Worm (Caenorhabditis elegans): Measurements from ENCODE around the gene clec-160.

The clec-160 gene

DNA sequence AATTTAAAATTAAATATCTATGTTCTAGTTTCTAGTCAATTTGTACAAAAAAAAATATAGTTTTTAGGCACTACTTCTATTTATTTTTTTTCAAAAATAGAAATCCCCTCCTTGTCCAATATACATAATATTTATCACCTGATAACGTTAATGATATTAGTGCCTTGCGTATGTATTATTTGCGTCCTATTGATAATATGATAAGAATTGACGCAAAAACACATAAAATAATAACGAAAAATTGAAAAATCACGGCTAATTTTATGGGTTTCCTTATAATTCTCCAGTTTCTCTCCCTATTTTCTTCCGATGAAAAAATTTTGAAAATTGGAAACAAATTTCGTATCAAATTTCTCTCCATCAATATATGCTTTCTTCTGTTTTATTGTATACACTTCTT, 24.0 kb upstream of the clec-160 start:
- TF ChIP-seq lsy-12 (tag; optimal IDR thresholded peaks at IDR 0.05) (no peak), ceh-28 (tag; optimal IDR thresholded peaks at IDR 0.05) (no peak), fos-1 (tag; optimal IDR thresholded peaks at IDR 0.05) (no peak), daf-12 (tag; optimal IDR thresholded peaks at IDR 0.05) (no peak), pqm-1 (tag; optimal IDR thresholded peaks at IDR 0.05) (peak; percentile 14), elt-1 (tag; optimal IDR thresholded peaks at IDR 0.05) (no peak), elt-3 (tag; optimal IDR thresholded peaks at IDR 0.05) (no peak), hmg-11 (tag; optimal IDR thresholded peaks at IDR 0.05) (no peak), nhr-237 (tag; optimal IDR thresholded peaks at IDR 0.05) (no peak), zag-1 (tag; optimal IDR thresholded peaks at IDR 0.05) (no peak), ZK546.5 (tag; optimal IDR thresholded peaks at IDR 0.05) (no peak), mdl-1 (tag; optimal IDR thresholded peaks at IDR 0.05) (no peak), nhr-11 (tag; optimal IDR thresholded peaks at IDR 0.05) (no peak), elt-2 (tag; optimal IDR thresholded peaks at IDR 0.05) (peak; percentile 76), ceh-16 (tag; optimal IDR thresholded peaks at IDR 0.05) (no peak), nhr-23 (tag; optimal IDR thresholded peaks at IDR 0.05) (no peak), pha-4 (tag; optimal IDR thresholded peaks at IDR 0.05) (peak; percentile 43), ama-1 (optimal IDR thresholded peaks at IDR 0.05) (no peak), fkh-10 (GFP tag; optimal IDR thresholded peaks at IDR 0.05) (no peak), nhr-67 (tag; optimal IDR thresholded peaks at IDR 0.05) (no peak), snpc-4 (tag; optimal IDR thresholded peaks at IDR 0.05) (no peak), nhr-28 (tag; optimal IDR thresholded peaks at IDR 0.05) (no peak), lin-15B (tag; optimal IDR thresholded peaks at IDR 0.05) (no peak), nhr-43 (tag; optimal IDR thresholded peaks at IDR 0.05; ENCODE audit: poor library complexity, severe bottlenecking) (no peak), nhr-77 (tag; optimal IDR thresholded peaks at IDR 0.05) (no peak), mml-1 (tag; optimal IDR thresholded peaks at IDR 0.05) (no peak)

DNA sequence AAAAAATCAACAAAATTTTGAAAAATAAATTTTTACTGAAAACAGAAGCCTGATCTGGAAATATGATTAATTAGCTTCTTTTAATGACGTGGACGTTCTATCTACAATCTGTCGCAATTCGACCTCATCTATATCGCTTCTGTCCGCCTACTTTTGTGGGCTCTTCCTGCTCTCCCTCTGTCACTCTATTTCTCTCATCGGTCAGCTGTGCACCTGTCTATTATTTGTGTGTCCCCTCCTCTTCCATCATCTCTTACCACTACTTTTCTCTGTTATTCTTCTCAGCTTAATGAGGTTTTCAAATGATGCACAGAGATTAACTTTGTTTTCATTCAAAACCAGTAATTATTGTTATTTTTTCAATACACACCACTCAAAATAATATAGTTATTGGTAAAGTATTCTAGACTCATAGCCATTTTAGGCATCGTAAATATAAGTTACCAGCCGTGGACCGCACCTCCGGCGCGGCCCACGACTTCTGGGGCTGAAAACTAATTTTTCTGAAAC, 23.4 kb upstream of the clec-160 start:
- TF ChIP-seq lsy-12 (tag; optimal IDR thresholded peaks at IDR 0.05) (no peak), pha-4 (tag; optimal IDR thresholded peaks at IDR 0.05) (no peak), lin-15B (tag; optimal IDR thresholded peaks at IDR 0.05) (no peak), ama-1 (optimal IDR thresholded peaks at IDR 0.05) (no peak), daf-12 (tag; optimal IDR thresholded peaks at IDR 0.05) (no peak), mml-1 (tag; optimal IDR thresholded peaks at IDR 0.05) (no peak), ztf-4 (tag; optimal IDR thresholded peaks at IDR 0.05) (no peak), egl-5 (tag; optimal IDR thresholded peaks at IDR 0.05) (no peak), nhr-12 (tag; optimal IDR thresholded peaks at IDR 0.05) (no peak), nhr-67 (tag; optimal IDR thresholded peaks at IDR 0.05) (no peak)

DNA sequence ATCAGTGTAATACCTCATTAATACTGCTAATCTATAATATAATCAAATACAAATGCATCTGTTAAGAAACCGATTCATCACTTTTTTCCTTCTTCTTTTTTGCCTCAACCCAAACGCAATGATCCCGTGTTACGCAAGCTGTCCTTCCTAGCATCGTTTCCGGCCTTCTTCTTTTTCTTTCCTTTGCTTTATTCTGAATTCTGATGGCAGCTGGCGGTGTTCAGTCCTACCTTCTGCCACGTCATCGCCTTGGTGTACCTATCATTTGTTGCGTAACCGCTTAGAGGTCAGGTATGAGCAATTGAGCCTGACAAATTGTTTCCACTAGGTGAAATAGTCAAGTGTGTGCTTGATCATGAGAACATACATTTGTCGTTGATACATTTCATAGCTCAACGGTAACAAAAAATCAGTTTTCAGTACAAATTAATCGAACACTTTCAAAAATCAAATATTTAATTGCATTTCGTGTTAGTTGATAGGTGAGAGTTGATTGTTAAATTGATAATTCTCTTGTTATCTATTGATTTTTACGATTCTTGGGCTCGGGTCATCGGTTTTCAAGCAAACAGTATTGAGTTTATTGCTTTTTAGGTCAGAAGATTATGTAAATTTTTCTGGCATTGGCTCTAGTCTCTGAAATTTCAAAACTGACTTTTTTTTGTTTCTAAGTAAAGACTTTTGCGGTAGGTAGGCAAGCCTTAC, 22.6 kb upstream of the clec-160 start:
- peak; percentile 58 for TF ChIP-seq elt-2 (tag; optimal IDR thresholded peaks at IDR 0.05)
- no peak for TF ChIP-seq fkh-10 (GFP tag; optimal IDR thresholded peaks at IDR 0.05)
- no peak for TF ChIP-seq nhr-76 (tag; optimal IDR thresholded peaks at IDR 0.05)
- TF ChIP-seq lin-39 (tag; optimal IDR thresholded peaks at IDR 0.05) = peak; percentile 20
- TF ChIP-seq nhr-23 (tag; optimal IDR thresholded peaks at IDR 0.05) = no peak
- no peak for TF ChIP-seq ama-1 (optimal IDR thresholded peaks at IDR 0.05)
- no peak for TF ChIP-seq ZK546.5 (tag; optimal IDR thresholded peaks at IDR 0.05)
- TF ChIP-seq lin-15B (tag; optimal IDR thresholded peaks at IDR 0.05) = no peak
- no peak for TF ChIP-seq sea-2 (GFP tag; optimal IDR thresholded peaks at IDR 0.05)

DNA sequence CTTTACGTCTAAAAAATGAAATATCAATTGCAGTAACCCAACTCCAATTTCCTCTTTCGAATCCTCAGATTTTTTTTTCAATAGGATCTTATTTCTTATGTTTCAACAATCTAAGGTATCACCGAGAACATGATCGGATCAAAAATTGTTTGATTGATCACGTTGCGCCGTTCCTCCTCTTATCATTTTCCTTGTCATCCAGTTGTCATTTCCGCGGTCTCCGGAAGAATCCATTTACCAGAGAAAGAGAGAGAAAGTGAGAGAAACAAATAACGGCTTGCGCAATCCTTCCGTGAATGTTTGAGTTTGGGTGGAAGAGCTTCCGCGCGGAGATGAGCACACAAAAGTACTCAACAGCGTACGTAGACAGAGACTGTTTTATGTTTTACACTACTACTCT, 17.5 kb upstream of the clec-160 start:
- TF ChIP-seq nhr-12 (tag; optimal IDR thresholded peaks at IDR 0.05) = no peak
- TF ChIP-seq elt-2 (tag; optimal IDR thresholded peaks at IDR 0.05) = peak; percentile 13
- no peak for TF ChIP-seq nhr-43 (tag; optimal IDR thresholded peaks at IDR 0.05; ENCODE audit: poor library complexity, severe bottlenecking)
- no peak for TF ChIP-seq ZK546.5 (tag; optimal IDR thresholded peaks at IDR 0.05)

DNA sequence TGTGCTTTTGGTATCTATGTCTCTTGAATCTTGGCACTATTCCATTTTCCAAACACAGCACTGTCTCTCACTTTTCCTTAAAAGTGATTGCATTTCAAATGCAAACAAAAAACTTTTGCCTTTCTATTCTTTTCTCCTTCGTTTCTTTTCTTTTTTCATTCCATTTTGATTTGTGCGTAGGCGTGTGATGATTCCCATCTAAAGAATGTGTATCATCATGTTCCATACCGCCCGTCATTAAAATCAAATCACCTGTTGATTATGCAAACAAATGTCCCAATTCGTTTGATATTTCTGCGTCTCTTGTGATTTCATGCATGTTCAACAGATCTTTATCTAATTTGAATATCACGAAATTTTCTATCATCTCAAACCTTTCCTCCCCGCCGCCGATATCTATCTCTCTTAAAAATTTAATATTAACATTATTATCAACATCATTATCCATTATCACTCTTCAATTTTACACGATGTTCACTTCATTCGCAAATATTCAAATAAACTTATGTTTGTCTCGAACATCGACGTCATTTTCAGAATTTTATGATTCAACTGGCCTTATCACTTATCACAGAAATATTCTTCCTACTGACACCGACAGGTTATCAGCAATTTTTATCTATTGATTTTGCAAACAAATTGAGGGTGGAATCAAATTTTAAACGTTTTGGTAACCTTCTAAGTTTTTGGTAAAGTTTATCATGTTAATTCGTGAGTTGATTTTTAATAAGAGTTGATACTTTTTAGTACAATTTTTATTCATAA, 15.7 kb upstream of the clec-160 start:
- TF ChIP-seq jun-1 (tag; optimal IDR thresholded peaks at IDR 0.05) (no peak), skn-1 (tag; optimal IDR thresholded peaks at IDR 0.05) (no peak), nfya-1 (tag; optimal IDR thresholded peaks at IDR 0.05; ENCODE audit: insufficient read depth) (no peak), nhr-67 (tag; optimal IDR thresholded peaks at IDR 0.05) (no peak), aly-2 (tag; optimal IDR thresholded peaks at IDR 0.05) (no peak), pqm-1 (tag; optimal IDR thresholded peaks at IDR 0.05) (peak; percentile 90), lin-15B (tag; optimal IDR thresholded peaks at IDR 0.05) (no peak), lsy-12 (tag; optimal IDR thresholded peaks at IDR 0.05) (no peak), mdl-1 (tag; optimal IDR thresholded peaks at IDR 0.05) (no peak), nhr-28 (tag; optimal IDR thresholded peaks at IDR 0.05) (no peak), egl-27 (tag; optimal IDR thresholded peaks at IDR 0.05) (no peak), ztf-11 (tag; optimal IDR thresholded peaks at IDR 0.05) (no peak), ceh-28 (tag; optimal IDR thresholded peaks at IDR 0.05) (peak; percentile 24), ceh-16 (tag; optimal IDR thresholded peaks at IDR 0.05) (no peak), unc-39 (tag; optimal IDR thresholded peaks at IDR 0.05) (no peak), lin-39 (tag; optimal IDR thresholded peaks at IDR 0.05) (no peak), nhr-25 (tag; optimal IDR thresholded peaks at IDR 0.05) (no peak), ztf-4 (tag; optimal IDR thresholded peaks at IDR 0.05) (no peak), daf-12 (tag; optimal IDR thresholded peaks at IDR 0.05) (no peak), elt-2 (tag; optimal IDR thresholded peaks at IDR 0.05) (peak; percentile 96), nhr-12 (tag; optimal IDR thresholded peaks at IDR 0.05) (no peak), pha-4 (tag; optimal IDR thresholded peaks at IDR 0.05) (peak; percentile 46)
